Worm (Caenorhabditis elegans) whole organism, young adult: ENCODE data around the gene F10C2.5.

Experiments used
- B0035.1 ChIP-seq: sonication (generic microtip); optimal IDR thresholded peaks from 2 replicates; lab custom pipeline; 2016; ENCODE audit warnings: missing genetic modification characterization, mild to moderate bottlenecking, missing compliant biosample characterization, missing genotype, missing genetic modification reagents
- B0336.3 ChIP-seq: fragments of 200-800 bp; sonication (Bioruptor generic); IDR thresholded peaks from 2 replicates; pipeline ENCODE4 v1.3.6; 2022; ENCODE audit warnings: missing genetic modification characterization, missing compliant biosample characterization
- C06A6.2 ChIP-seq: fragments of 200-800 bp; sonication (Bioruptor generic); conservative IDR thresholded peaks from 2 replicates; pipeline ENCODE4 v1.3.6; 2022; ENCODE audit warnings: missing genetic modification characterization, missing compliant biosample characterization
- F57A8.1 ChIP-seq: fragments of 200-800 bp; sonication (Bioruptor generic); optimal IDR thresholded peaks from 2 replicates; lab custom pipeline; 2018; ENCODE audit warnings: mild to moderate bottlenecking, missing genetic modification characterization, moderate library complexity, missing compliant biosample characterization
- K11D2.4 ChIP-seq: fragments of 200-800 bp; sonication (Bioruptor generic); IDR thresholded peaks from 2 replicates; pipeline ENCODE4 v1.3.6; 2022; ENCODE audit warnings: missing genetic modification reagents, missing genetic modification characterization, missing compliant biosample characterization
- T07F8.4 ChIP-seq: sonication (generic microtip); optimal IDR thresholded peaks from 2 replicates; lab custom pipeline; 2016; ENCODE audit warnings: mild to moderate bottlenecking, missing genetic modification characterization, moderate library complexity, missing compliant biosample characterization
- Y53G8AR.9 ChIP-seq: fragments of 200-800 bp; sonication (Bioruptor generic); conservative IDR thresholded peaks from 2 replicates; pipeline ENCODE4 v1.3.6; 2022; ENCODE audit warnings: missing genetic modification reagents, missing genetic modification characterization, missing compliant biosample characterization
- Y56A3A.18 ChIP-seq: fragments of 200-800 bp; sonication (Bioruptor generic); IDR thresholded peaks from 2 replicates; pipeline ENCODE4 v1.3.6; 2022; ENCODE audit warnings: missing genetic modification reagents, missing genetic modification characterization, missing compliant biosample characterization
- ZK185.1 ChIP-seq: sonication (generic microtip); optimal IDR thresholded peaks from 2 replicates; lab custom pipeline; 2016; ENCODE audit warnings: mild to moderate bottlenecking, missing genetic modification characterization, missing compliant biosample characterization; ENCODE audit not compliant: poor library complexity, severe bottlenecking
- ama-1 ChIP-seq, 3 experiments: fragments of 150-350 bp in 1 of 3; sonication (generic microtip) in 2 of 3; optimal IDR thresholded peaks; 2 replicates each; lab custom pipeline; 2014 to 2018; ENCODE audit warnings: missing biosample characterization in 2 of 3, missing genetic modification characterization in 2 of 3, missing genetic modification reagents in 2 of 3
- attf-5 ChIP-seq: fragments of 200-800 bp; sonication (Bioruptor generic); optimal IDR thresholded peaks from 2 replicates; lab custom pipeline; 2018; ENCODE audit warnings: mild to moderate bottlenecking, missing genetic modification characterization, missing compliant biosample characterization
- attf-6 ChIP-seq: fragments of 200-800 bp; sonication (Bioruptor generic); IDR thresholded peaks from 2 replicates; pipeline ENCODE4 v1.3.6; 2022; ENCODE audit warnings: missing genetic modification reagents, missing genetic modification characterization, missing compliant biosample characterization
- ccch-3 ChIP-seq: fragments of 200-800 bp; sonication (Bioruptor generic); optimal IDR thresholded peaks from 2 replicates; lab custom pipeline; 2018; ENCODE audit warnings: mild to moderate bottlenecking, missing genetic modification characterization, missing compliant biosample characterization
- cebp-1 ChIP-seq, 2 experiments: fragments of 200-800 bp in 1 of 2; sonication (Bioruptor generic) in 1 of 2; sonication (generic microtip) in 1 of 2; IDR thresholded peaks in 1 of 2; optimal IDR thresholded peaks in 1 of 2; 2 replicates each; pipeline versions ENCODE4 v1.3.6 to Lab custom; 2017 to 2022; ENCODE audit warnings: missing compliant biosample characterization in 2 of 2, missing genetic modification characterization in 2 of 2, mild to moderate bottlenecking in 1 of 2, missing genetic modification reagents in 1 of 2, moderate library complexity in 1 of 2
- ceh-100 ChIP-seq: fragments of 200-800 bp; sonication (Bioruptor generic); IDR thresholded peaks from 2 replicates; pipeline ENCODE4 v1.3.6; 2022; ENCODE audit warnings: missing genetic modification reagents, missing genetic modification characterization, missing compliant biosample characterization
- ceh-79 ChIP-seq: sonication (generic microtip); optimal IDR thresholded peaks from 2 replicates; lab custom pipeline; 2017; ENCODE audit warnings: mild to moderate bottlenecking, missing genetic modification characterization, missing compliant biosample characterization
- chd-7 ChIP-seq: sonication (generic microtip); optimal IDR thresholded peaks from 2 replicates; lab custom pipeline; 2016; ENCODE audit warnings: mild to moderate bottlenecking, missing genetic modification characterization, moderate library complexity, missing compliant biosample characterization
- dox-1 ChIP-seq: fragments of 200-800 bp; sonication (Bioruptor generic); IDR thresholded peaks from 2 replicates; pipeline ENCODE4 v1.3.6; 2022; ENCODE audit warnings: missing genetic modification reagents, missing genetic modification characterization, missing compliant biosample characterization
- dpl-1 ChIP-seq: fragments of 150-350 bp; optimal IDR thresholded peaks from 2 replicates; lab custom pipeline; 2014; ENCODE audit warnings: missing biosample characterization, missing genetic modification reagents, missing genetic modification characterization
- egl-18 ChIP-seq: fragments of 200-800 bp; sonication (Bioruptor generic); IDR thresholded peaks from 2 replicates; pipeline ENCODE4 v1.3.6; 2022; ENCODE audit warnings: missing genetic modification reagents, missing genetic modification characterization, missing compliant biosample characterization
- ekl-4 ChIP-seq: fragments of 200-800 bp; sonication (Bioruptor generic); IDR thresholded peaks from 2 replicates; pipeline ENCODE4 v1.3.6; 2022; ENCODE audit warnings: missing genetic modification reagents, missing genetic modification characterization, missing compliant biosample characterization
- him-1 ChIP-seq: sonication (generic microtip); optimal IDR thresholded peaks from 2 replicates; lab custom pipeline; 2016; ENCODE audit warnings: missing genotype, missing genetic modification reagents, missing genetic modification characterization, missing compliant biosample characterization
- hmg-1.2 ChIP-seq: fragments of 200-800 bp; sonication (Bioruptor generic); IDR thresholded peaks from 2 replicates; pipeline ENCODE4 v1.3.6; 2022; ENCODE audit warnings: missing genetic modification reagents, missing genetic modification characterization, missing compliant biosample characterization
- lag-1 ChIP-seq: fragments of 200-800 bp; sonication (Bioruptor generic); IDR thresholded peaks from 2 replicates; pipeline ENCODE4 v1.3.6; 2022; ENCODE audit warnings: missing genetic modification reagents, missing genetic modification characterization, missing compliant biosample characterization
- lin-54 ChIP-seq: fragments of 200-800 bp; sonication (Bioruptor generic); optimal IDR thresholded peaks from 2 replicates; lab custom pipeline; 2018; ENCODE audit warnings: mild to moderate bottlenecking, missing genetic modification characterization, missing compliant biosample characterization
- lsl-1 ChIP-seq: fragments of 200-800 bp; sonication (Bioruptor generic); optimal IDR thresholded peaks from 2 replicates; lab custom pipeline; 2018; ENCODE audit warnings: mild to moderate bottlenecking, missing genetic modification characterization, moderate library complexity, missing compliant biosample characterization
- madf-3 ChIP-seq: fragments of 200-800 bp; sonication (Bioruptor generic); IDR thresholded peaks from 2 replicates; pipeline ENCODE4 v1.3.6; 2022; ENCODE audit warnings: missing genetic modification reagents, missing genetic modification characterization, missing compliant biosample characterization
- madf-6 ChIP-seq: fragments of 200-800 bp; sonication (Bioruptor generic); IDR thresholded peaks from 2 replicates; pipeline ENCODE4 v1.3.6; 2022; ENCODE audit warnings: missing genetic modification reagents, missing genetic modification characterization, missing compliant biosample characterization
- nhr-120 ChIP-seq: fragments of 200-800 bp; sonication (Bioruptor generic); IDR thresholded peaks from 2 replicates; pipeline ENCODE4 v1.3.6; 2022; ENCODE audit warnings: missing genetic modification characterization, missing compliant biosample characterization
- nhr-27 ChIP-seq: fragments of 200-800 bp; sonication (Bioruptor generic); optimal IDR thresholded peaks from 2 replicates; lab custom pipeline; 2018; ENCODE audit warnings: mild to moderate bottlenecking, missing genetic modification characterization, moderate library complexity, missing compliant biosample characterization
- nhr-80 ChIP-seq: sonication (generic microtip); optimal IDR thresholded peaks from 2 replicates; lab custom pipeline; 2016; ENCODE audit warnings: missing genetic modification characterization, missing compliant biosample characterization
- pbrm-1 ChIP-seq: fragments of 200-800 bp; sonication (Bioruptor generic); IDR thresholded peaks from 2 replicates; pipeline ENCODE4 v1.3.6; 2022; ENCODE audit warnings: missing genetic modification reagents, missing genetic modification characterization, missing compliant biosample characterization
- pha-4 ChIP-seq: fragments of 150-350 bp; sonication (generic microtip); optimal IDR thresholded peaks from 2 replicates; lab custom pipeline; 2014; ENCODE audit warnings: missing biosample characterization, missing genetic modification reagents, missing genetic modification characterization
- repo-1 ChIP-seq: sonication (generic microtip); optimal IDR thresholded peaks from 2 replicates; lab custom pipeline; 2017; ENCODE audit warnings: mild to moderate bottlenecking, missing genetic modification characterization, missing compliant biosample characterization
- sdz-38 ChIP-seq: sonication (generic microtip); optimal IDR thresholded peaks from 2 replicates; lab custom pipeline; 2016; ENCODE audit warnings: missing genotype, missing genetic modification characterization, missing compliant biosample characterization
- sea-2 ChIP-seq: fragments of 200-800 bp; sonication (Bioruptor generic); IDR thresholded peaks from 2 replicates; pipeline ENCODE4 v1.3.6; 2022; ENCODE audit warnings: missing genetic modification characterization, missing compliant biosample characterization
- snpc-4 ChIP-seq, 5 experiments: fragments of 150-350 bp in 1 of 5; sonication (generic microtip) in 4 of 5; optimal IDR thresholded peaks; 2 replicates each; lab custom pipeline; 2014 to 2018; ENCODE audit warnings: missing genetic modification characterization in 5 of 5, missing biosample characterization in 3 of 5, antibody characterized with exemption in 2 of 5, mild to moderate bottlenecking in 2 of 5, missing compliant biosample characterization in 2 of 5, missing genotype in 2 of 5, moderate library complexity in 2 of 5, missing genetic modification reagents in 1 of 5
- tbx-9 ChIP-seq: sonication (generic microtip); optimal IDR thresholded peaks from 2 replicates; lab custom pipeline; 2016; ENCODE audit warnings: borderline replicate concordance, missing genetic modification characterization, inconsistent platforms, missing compliant biosample characterization
- unc-130 ChIP-seq: sonication (generic microtip); optimal IDR thresholded peaks from 2 replicates; lab custom pipeline; 2016; ENCODE audit warnings: missing genetic modification reagents, missing genetic modification characterization, missing compliant biosample characterization
- unc-62 ChIP-seq: fragments of 150-350 bp; optimal IDR thresholded peaks from 2 replicates; lab custom pipeline; 2014; ENCODE audit warnings: missing biosample characterization, missing genetic modification reagents, missing genetic modification characterization
- xnd-1 ChIP-seq: sonication (generic microtip); optimal IDR thresholded peaks from 2 replicates; lab custom pipeline; 2016; ENCODE audit warnings: missing genotype, missing genetic modification reagents, missing genetic modification characterization, missing compliant biosample characterization
- ztf-18 ChIP-seq: sonication (generic microtip); optimal IDR thresholded peaks from 2 replicates; lab custom pipeline; 2016; ENCODE audit warnings: missing genotype, mild to moderate bottlenecking, missing genetic modification characterization, missing compliant biosample characterization
- ztf-28 ChIP-seq: fragments of 200-800 bp; sonication (Bioruptor generic); IDR thresholded peaks from 2 replicates; pipeline ENCODE4 v1.3.6; 2022; ENCODE audit warnings: missing genetic modification reagents, missing genetic modification characterization, missing compliant biosample characterization

The F10C2.5 gene

ce11 chrV:12063036-12063435, 17.8 kb downstream of the F10C2.5 start, which contains the start of gene clh-6 (continued):
- TF ChIP-seq cebp-1 (GFP tag; IDR thresholded peaks at IDR 0.05; lab: Robert Waterston, UW) = no peak
- peak; percentile 35 for TF ChIP-seq cebp-1 (tag; optimal IDR thresholded peaks at IDR 0.05; lab: Kevin White, UChicago)
- peak; percentile 69 for TF ChIP-seq repo-1
- TF ChIP-seq egl-18 = no peak
- 0 out of 2 replicates have a peak, but pooled peaks have one; percentile 29 for TF ChIP-seq attf-6 (GFP tag; lab: Robert Waterston, UW)
- peak; percentile 38 for TF ChIP-seq ama-1 (optimal IDR thresholded peaks at IDR 0.05; lab: Kevin White, UChicago)
- peak; percentile 14 to 72 for TF ChIP-seq ama-1 (GFP tag; optimal IDR thresholded peaks at IDR 0.05; lab: Kevin White, UChicago)
- TF ChIP-seq ztf-28 (GFP tag; lab: Robert Waterston, UW) = no peak
- no peak for TF ChIP-seq unc-62
- 0 out of 2 replicates have a peak, but pooled peaks have one; percentile 33 for TF ChIP-seq madf-6 (GFP tag; lab: Robert Waterston, UW)
- no peak for TF ChIP-seq snpc-4 (GFP tag; optimal IDR thresholded peaks at IDR 0.05; lab: Kevin White, UChicago)
- TF ChIP-seq snpc-4 (tag; optimal IDR thresholded peaks at IDR 0.05; lab: Kevin White, UChicago) = peak in 1 of 4 experiments; percentile 18
- TF ChIP-seq Y53G8AR.9 (GFP tag; lab: Robert Waterston, UW) = peak; percentile 69; the same call in 1 of the 2 replicates
- TF ChIP-seq B0035.1 (tag; lab: Kevin White, UChicago) = peak; percentile 12
- TF ChIP-seq xnd-1 (tag; lab: Kevin White, UChicago) = no peak
- TF ChIP-seq B0336.3 (GFP tag; lab: Robert Waterston, UW) = no peak
- TF ChIP-seq unc-130 (GFP tag; lab: Kevin White, UChicago) = no peak

- TF ChIP-seq madf-3 (GFP tag; lab: Robert Waterston, UW) (0 out of 2 replicates have a peak, but pooled peaks have one; percentile 48), cebp-1 (GFP tag; IDR thresholded peaks at IDR 0.05; lab: Robert Waterston, UW) (no peak), cebp-1 (tag; optimal IDR thresholded peaks at IDR 0.05; lab: Kevin White, UChicago) (peak; percentile 36), nhr-27 (no peak), attf-5 (GFP tag; lab: Kevin White, UChicago) (peak; percentile 21), sdz-38 (no peak), lag-1 (GFP tag; lab: Robert Waterston, UW) (no peak), ZK185.1 (tag; lab: Kevin White, UChicago) (peak; percentile 8), nhr-80 (tag; lab: Kevin White, UChicago) (peak; percentile 12), ekl-4 (0 out of 2 replicates have a peak, but pooled peaks have one; percentile 31), madf-6 (GFP tag; lab: Robert Waterston, UW) (0 out of 2 replicates have a peak, but pooled peaks have one; percentile 26), attf-6 (GFP tag; lab: Robert Waterston, UW) (0 out of 2 replicates have a peak, but pooled peaks have one; percentile 31), T07F8.4 (tag; lab: Kevin White, UChicago) (no peak), lin-54 (GFP tag; lab: Kevin White, UChicago) (peak; percentile 23), hmg-1.2 (GFP tag; lab: Robert Waterston, UW) (peak; percentile 26; the same call in 1 of the 2 replicates)
- TF ChIP-seq, all 124 proteins: peak for 10
Measured at ce11 chrV:12065369-12065768, 20.1 kb downstream of the F10C2.5 start, which contains the start of gene pqn-53. Gene pqn-53 (minus strand): TSS chrV:12065391.

- no peak for TF ChIP-seq pha-4
- peak; percentile 20 for TF ChIP-seq dpl-1 (GFP tag; lab: Kevin White, UChicago)
- TF ChIP-seq nhr-120 = no peak
- TF ChIP-seq F57A8.1 (GFP tag; lab: Kevin White, UChicago) = no peak
- peak; percentile 86 for TF ChIP-seq lsl-1 (GFP tag; lab: Kevin White, UChicago)
- no peak for TF ChIP-seq C06A6.2 (GFP tag; lab: Robert Waterston, UW)
- no peak for TF ChIP-seq him-1 (tag; lab: Kevin White, UChicago)
- no peak for TF ChIP-seq ztf-18 (tag; lab: Kevin White, UChicago)
- no peak for TF ChIP-seq sea-2
- TF ChIP-seq ceh-79 = no peak
- TF ChIP-seq ccch-3 (GFP tag; lab: Kevin White, UChicago) = no peak
- TF ChIP-seq snpc-4 (GFP tag; optimal IDR thresholded peaks at IDR 0.05; lab: Kevin White, UChicago) = no peak
- TF ChIP-seq snpc-4 (tag; optimal IDR thresholded peaks at IDR 0.05; lab: Kevin White, UChicago) = peak in 1 of 4 experiments; percentile 49
- TF ChIP-seq pbrm-1 (GFP tag; lab: Robert Waterston, UW) = 0 out of 2 replicates have a peak, but pooled peaks have one; percentile 37
- TF ChIP-seq ceh-100 = no peak
- no peak for TF ChIP-seq tbx-9 (tag; lab: Kevin White, UChicago)
- TF ChIP-seq sdz-38 = no peak
- TF ChIP-seq Y56A3A.18 = no peak
- TF ChIP-seq dox-1 (GFP tag; lab: Robert Waterston, UW) = peak; percentile 29; the same call in 1 of the 2 replicates
- 0 out of 2 replicates have a peak, but pooled peaks have one; percentile 18 for TF ChIP-seq K11D2.4
- no peak for TF ChIP-seq attf-5 (GFP tag; lab: Kevin White, UChicago)
- no peak for TF ChIP-seq chd-7 (tag; lab: Kevin White, UChicago)
Measured at ce11 chrV:12065859-12066258, 20.6 kb downstream of the F10C2.5 start.
